Worm (Caenorhabditis elegans): Measurements from ENCODE around the gene lido-7.

The lido-7 gene

DNA sequence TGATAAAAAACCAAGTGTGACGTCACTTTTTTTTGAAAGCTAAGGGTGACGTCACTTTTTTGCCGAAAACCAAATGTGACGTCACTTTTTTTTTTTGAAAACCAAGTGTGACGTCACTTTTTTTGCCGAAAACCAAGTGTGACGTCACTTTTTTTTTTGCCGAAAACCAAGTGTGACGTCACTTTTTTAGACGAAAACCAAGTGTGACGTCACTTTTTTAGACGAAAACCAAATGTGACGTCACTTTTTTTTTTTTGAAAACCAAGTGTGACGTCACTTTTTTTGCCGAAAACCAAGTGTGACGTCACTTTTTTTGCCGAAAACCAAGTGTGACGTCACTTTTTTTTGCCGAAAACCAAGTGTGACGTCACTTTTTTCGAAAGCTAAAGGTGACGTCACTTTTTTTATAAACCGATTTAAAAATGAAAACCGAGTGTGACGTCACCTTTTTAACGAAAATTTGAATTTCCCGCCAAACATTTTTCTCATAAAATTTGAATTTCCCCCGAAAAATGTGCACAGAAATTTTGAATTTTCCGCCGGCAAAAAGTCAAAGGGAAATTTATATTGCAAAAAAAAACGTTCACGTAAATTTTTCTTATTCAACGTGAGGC, 9.8 kb downstream of the lido-7 start:
- no peak for TF ChIP-seq mdl-1 (tag; optimal IDR thresholded peaks at IDR 0.05)
- TF ChIP-seq zag-1 (tag; optimal IDR thresholded peaks at IDR 0.05), result no peak
- no peak for TF ChIP-seq nhr-21 (tag; optimal IDR thresholded peaks at IDR 0.05)
- no peak for TF ChIP-seq ZK546.5 (tag; optimal IDR thresholded peaks at IDR 0.05)
- TF ChIP-seq aly-2 (tag; optimal IDR thresholded peaks at IDR 0.05), result no peak
- no peak for TF ChIP-seq R02D3.7 (tag; optimal IDR thresholded peaks at IDR 0.05)

DNA sequence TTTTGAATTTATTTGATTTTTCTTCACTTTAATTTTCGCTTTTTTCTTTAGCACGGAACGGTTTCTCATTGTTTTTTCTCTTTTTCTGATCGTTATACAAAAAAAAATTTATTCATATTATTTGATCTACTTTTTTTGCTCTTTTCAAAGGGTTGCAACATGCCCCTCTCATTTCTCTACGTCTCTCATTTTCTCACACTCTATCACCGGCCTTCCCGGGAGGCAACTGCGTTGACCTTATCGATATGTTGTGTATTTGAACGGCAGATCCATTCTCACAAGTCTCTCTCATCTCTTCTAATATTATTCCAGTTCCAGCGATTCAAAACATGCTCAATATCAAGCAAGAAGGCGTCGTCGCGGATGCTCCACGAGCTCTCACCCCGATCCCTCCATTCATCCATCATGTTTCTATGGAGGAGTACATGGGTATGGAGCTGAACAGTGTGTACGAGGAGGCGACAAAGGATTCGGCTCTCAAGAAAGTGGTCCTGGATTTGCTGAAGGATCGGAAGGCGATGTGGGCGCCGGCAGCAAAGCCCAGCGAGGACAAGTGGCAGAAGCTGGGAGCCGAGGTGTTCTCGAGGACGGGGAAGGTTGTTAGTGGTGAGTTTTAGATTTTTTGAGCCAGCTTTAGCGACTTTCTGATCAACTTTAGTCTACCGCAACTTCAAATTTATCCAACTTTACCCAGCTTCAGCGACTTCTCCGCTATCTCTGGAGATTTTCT, 12.6 kb downstream of the lido-7 start, which contains the start of gene lido-9:
TSS of gene lido-9 (plus strand) at position 234 of the 730 bp plus-strand sequence.
- no peak for TF ChIP-seq unc-62 (GFP tag; optimal IDR thresholded peaks at IDR 0.05)
- TF ChIP-seq crh-2 (tag; optimal IDR thresholded peaks at IDR 0.05), result no peak
- no peak for TF ChIP-seq blmp-1 (tag; optimal IDR thresholded peaks at IDR 0.05; ENCODE audit: insufficient read depth)

DNA sequence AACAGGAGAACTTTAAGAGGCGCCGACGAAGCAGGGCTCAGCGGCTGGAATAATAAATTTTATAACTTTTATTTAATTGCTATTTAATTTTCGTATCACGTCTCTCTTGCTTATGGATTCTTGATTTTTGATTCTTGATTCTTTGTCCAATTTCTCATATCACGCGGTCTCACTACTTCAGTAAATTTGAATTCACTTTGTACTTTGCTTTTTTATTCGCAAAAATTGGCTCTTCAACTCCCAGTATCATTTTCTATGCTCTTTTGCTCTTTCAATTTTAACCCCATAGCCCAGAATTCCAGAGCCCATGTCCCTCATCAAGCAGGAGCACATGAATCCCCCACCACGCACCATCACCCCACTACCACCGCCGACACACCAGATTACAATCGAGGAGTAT, 14.1 kb downstream of the lido-7 start, which contains the start of gene lido-10:
TSS of gene lido-10 (plus strand) at position 301 of the 400 bp plus-strand sequence.
- TF ChIP-seq mab-5 (tag; optimal IDR thresholded peaks at IDR 0.05) (no peak), nhr-25 (tag; optimal IDR thresholded peaks at IDR 0.05) (no peak), nhr-10 (tag; optimal IDR thresholded peaks at IDR 0.05) (no peak), ceh-82 (tag; optimal IDR thresholded peaks at IDR 0.05) (no peak), egl-27 (tag; optimal IDR thresholded peaks at IDR 0.05) (no peak), nhr-6 (tag; optimal IDR thresholded peaks at IDR 0.05) (no peak), unc-39 (tag; optimal IDR thresholded peaks at IDR 0.05) (no peak), F13H6.1 (tag; optimal IDR thresholded peaks at IDR 0.05) (no peak), lin-39 (tag; optimal IDR thresholded peaks at IDR 0.05) (no peak)

DNA sequence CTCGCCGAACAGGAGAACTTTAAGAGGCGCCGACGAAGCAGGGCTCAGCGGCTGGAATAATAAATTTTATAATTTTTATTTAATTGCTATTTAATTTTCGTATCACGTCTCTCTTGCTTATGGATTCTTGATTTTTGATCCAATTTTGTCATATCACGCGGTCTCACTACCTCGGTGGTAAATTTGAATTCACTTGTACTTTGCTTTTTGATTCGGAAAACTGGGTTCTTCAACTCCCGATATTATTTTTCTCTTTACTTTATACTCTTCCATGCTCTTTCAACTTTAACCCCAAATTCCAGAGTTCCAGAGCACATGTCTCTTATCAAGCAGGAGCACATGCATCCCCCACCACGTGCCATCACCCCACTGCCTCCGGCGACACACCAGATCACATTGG, 15.6 kb downstream of the lido-7 start, which contains the start of gene lido-11:
TSS of gene lido-11 (plus strand) at position 301 of the 400 bp plus-strand sequence.
- no peak for TF ChIP-seq ceh-16 (tag; optimal IDR thresholded peaks at IDR 0.05)

DNA sequence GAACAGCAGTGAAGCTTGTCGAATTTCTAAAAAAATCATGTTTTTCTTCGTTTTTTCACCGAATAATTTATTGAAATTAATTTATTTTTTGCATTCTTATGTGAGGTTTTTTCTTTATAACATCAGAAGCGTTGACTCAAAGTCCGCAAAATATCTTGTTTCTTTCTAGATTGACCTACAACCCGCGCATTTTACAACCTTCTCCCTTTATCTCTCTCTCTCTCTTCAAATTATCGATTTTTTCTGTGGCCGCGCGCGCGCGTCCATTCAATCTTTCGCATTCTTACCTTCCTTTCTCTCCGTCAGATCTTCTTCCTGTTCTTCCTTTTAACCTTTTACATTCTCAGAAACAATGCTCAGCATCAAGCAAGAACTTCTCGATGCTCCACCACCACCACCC, 17.4 kb downstream of the lido-7 start, which contains the start of gene lido-12:
TSS of gene lido-12 (plus strand) at position 301 of the 400 bp plus-strand sequence.
- TF ChIP-seq ceh-16 (tag; optimal IDR thresholded peaks at IDR 0.05), result no peak
- no peak for TF ChIP-seq nhr-25 (tag; optimal IDR thresholded peaks at IDR 0.05)
- TF ChIP-seq skn-1 (tag; optimal IDR thresholded peaks at IDR 0.05), result no peak
- TF ChIP-seq peb-1 (tag; optimal IDR thresholded peaks at IDR 0.05), result no peak
- TF ChIP-seq sma-9 (GFP tag; optimal IDR thresholded peaks at IDR 0.05), result no peak
- TF ChIP-seq sma-9 (tag; optimal IDR thresholded peaks at IDR 0.05), result no peak
- TF ChIP-seq ZK546.5 (tag; optimal IDR thresholded peaks at IDR 0.05), result no peak
- no peak for TF ChIP-seq elt-3 (tag; optimal IDR thresholded peaks at IDR 0.05)
- TF ChIP-seq Y55F3AM.14 (GFP tag; optimal IDR thresholded peaks at IDR 0.05), result no peak
- TF ChIP-seq nhr-129 (tag; optimal IDR thresholded peaks at IDR 0.05), result no peak
- no peak for TF ChIP-seq nhr-21 (tag; optimal IDR thresholded peaks at IDR 0.05)
- no peak for TF ChIP-seq ztf-1 (GFP tag; conservative IDR thresholded peaks at IDR 0.05)
- TF ChIP-seq nhr-6 (tag; optimal IDR thresholded peaks at IDR 0.05), result no peak
- TF ChIP-seq R02D3.7 (tag; optimal IDR thresholded peaks at IDR 0.05), result no peak
- no peak for TF ChIP-seq unc-55 (GFP tag; optimal IDR thresholded peaks at IDR 0.05)
- TF ChIP-seq mdl-1 (tag; optimal IDR thresholded peaks at IDR 0.05), result no peak
- TF ChIP-seq C34F6.9 (tag; optimal IDR thresholded peaks at IDR 0.05), result no peak
- no peak for TF ChIP-seq sma-3 (GFP tag; optimal IDR thresholded peaks at IDR 0.05)

DNA sequence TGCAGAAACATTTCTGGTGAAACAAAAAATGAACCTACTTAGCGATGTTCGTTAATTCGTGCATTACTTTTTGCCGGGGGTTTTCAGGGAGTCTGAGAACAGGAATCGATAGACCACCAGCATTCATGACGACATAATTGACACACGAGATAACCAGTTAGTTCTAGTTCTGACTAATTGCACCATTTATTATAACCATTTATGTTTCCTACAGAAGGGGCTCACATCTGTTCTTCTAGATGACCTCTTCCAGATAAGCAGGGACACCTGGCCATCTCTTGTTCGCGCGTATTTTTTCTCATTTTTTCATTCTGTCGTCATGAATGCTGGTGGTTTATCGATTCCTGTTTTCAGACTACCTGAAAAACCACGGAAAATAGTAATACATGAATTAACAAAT, 20.3 kb downstream of the lido-7 start, which contains the start of gene sdz-5:
TSS of gene sdz-5 (plus strand) at position 301 of the 400 bp plus-strand sequence.
- TF ChIP-seq mab-5 (tag; optimal IDR thresholded peaks at IDR 0.05) (no peak), skn-1 (tag; optimal IDR thresholded peaks at IDR 0.05) (no peak), unc-55 (GFP tag; optimal IDR thresholded peaks at IDR 0.05) (no peak), aly-2 (tag; optimal IDR thresholded peaks at IDR 0.05) (no peak), nhr-11 (tag; optimal IDR thresholded peaks at IDR 0.05) (no peak), lsy-2 (tag; optimal IDR thresholded peaks at IDR 0.05) (no peak)

Data from whole organism, L2 larva.